Worm (Caenorhabditis elegans) whole organism, late embryonic: ENCODE data around the gene W08E12.5.

Experiments
- T23F11.4 ChIP-seq: fragments of 200-800 bp; sonication (Bioruptor generic); optimal IDR thresholded peaks from 2 replicates; lab custom pipeline; 2018; ENCODE audit warnings: mild to moderate bottlenecking, missing genetic modification characterization, missing compliant biosample characterization
- ama-1 ChIP-seq: fragments of 150-350 bp; optimal IDR thresholded peaks from 2 replicates; lab custom pipeline; 2014
- ceh-9 ChIP-seq: sonication (generic microtip); optimal IDR thresholded peaks from 2 replicates; lab custom pipeline; 2016; ENCODE audit warnings: mild to moderate bottlenecking, missing genetic modification characterization, inconsistent platforms, missing compliant biosample characterization
- fkh-6 ChIP-seq: sonication (generic microtip); optimal IDR thresholded peaks from 2 replicates; lab custom pipeline; 2016; ENCODE audit warnings: missing genetic modification characterization, missing compliant biosample characterization
- nhr-11 ChIP-seq: fragments of 150-350 bp; optimal IDR thresholded peaks from 2 replicates; lab custom pipeline; 2014; ENCODE audit warnings: missing biosample characterization, missing genetic modification characterization
- odd-2 ChIP-seq: sonication (generic microtip); optimal IDR thresholded peaks from 2 replicates; lab custom pipeline; 2017; ENCODE audit warnings: antibody characterized with exemption, mild to moderate bottlenecking, missing genetic modification characterization, missing compliant biosample characterization
- pqm-1 ChIP-seq: sonication (generic microtip); optimal IDR thresholded peaks from 2 replicates; lab custom pipeline; 2016; ENCODE audit warnings: missing genetic modification characterization, missing compliant biosample characterization
- syd-9 ChIP-seq: sonication (generic microtip); optimal IDR thresholded peaks from 2 replicates; lab custom pipeline; 2016; ENCODE audit warnings: mild to moderate bottlenecking, missing genetic modification characterization, moderate library complexity, missing compliant biosample characterization
- unc-86 ChIP-seq: sonication (generic microtip); optimal IDR thresholded peaks from 2 replicates; lab custom pipeline; 2016; ENCODE audit warnings: missing genetic modification characterization, missing compliant biosample characterization

DNA sequence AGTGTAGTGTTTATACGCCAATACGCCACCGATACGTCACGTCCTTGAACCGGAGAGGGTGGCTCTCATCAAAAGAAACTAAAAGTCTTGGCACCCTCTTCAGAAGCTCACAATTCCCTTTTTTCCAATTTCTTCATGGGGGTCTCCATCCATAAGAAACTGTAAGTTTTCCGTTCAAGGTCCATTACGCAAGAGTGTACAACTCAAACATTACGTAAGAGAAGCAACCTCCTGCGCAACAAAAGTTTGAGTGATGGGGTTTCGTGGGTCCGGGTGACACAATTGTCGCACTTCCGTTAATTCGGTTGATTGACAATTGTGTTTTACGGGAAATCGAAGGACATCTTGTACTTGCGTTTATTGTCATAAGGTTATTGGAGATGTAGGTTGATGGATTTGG, 21.8 kb upstream of the W08E12.5 start:
- TF ChIP-seq unc-86 (tag; lab: Kevin White, UChicago) (no peak), nhr-11 (tag; lab: Kevin White, UChicago) (no peak), syd-9 (tag; lab: Kevin White, UChicago) (no peak), T23F11.4 (GFP tag; lab: Kevin White, UChicago) (no peak), pqm-1 (no peak), ama-1 (lab: Kevin White, UChicago) (no peak), odd-2 (tag; lab: Kevin White, UChicago) (no peak), ceh-9 (tag; lab: Kevin White, UChicago) (no peak), fkh-6 (no peak)
